Worm (Caenorhabditis elegans) whole organism, L1 larva: ENCODE results near the gene nex-4.

Experiments
- C16A3.4 ChIP-seq: fragments of 150-350 bp; optimal IDR thresholded peaks from 2 replicates; lab custom pipeline; 2014; ENCODE audit warnings: missing biosample characterization, missing genetic modification characterization
- F16B12.6 ChIP-seq: fragments of 150-350 bp; optimal IDR thresholded peaks from 2 replicates; lab custom pipeline; 2014; ENCODE audit warnings: missing biosample characterization, missing genetic modification characterization
- ama-1 ChIP-seq: fragments of 150-350 bp; optimal IDR thresholded peaks from 2 replicates; lab custom pipeline; 2014
- blmp-1 ChIP-seq: fragments of 150-350 bp; optimal IDR thresholded peaks from 2 replicates; lab custom pipeline; 2014; ENCODE audit warnings: missing biosample characterization, missing genetic modification characterization
- ceh-82 ChIP-seq, 3 experiments: fragments of 150-350 bp in 1 of 3; sonication (generic microtip) in 2 of 3; optimal IDR thresholded peaks; 2 replicates each; lab custom pipeline; 2014 to 2017; ENCODE audit warnings: missing biosample characterization in 3 of 3, missing genetic modification characterization in 3 of 3
- ceh-90 ChIP-seq: sonication (generic microtip); optimal IDR thresholded peaks from 2 replicates; lab custom pipeline; 2016; ENCODE audit warnings: missing genetic modification characterization, missing compliant biosample characterization
- dpl-1 ChIP-seq, 3 experiments: fragments of 150-350 bp in 2 of 3; sonication (generic microtip) in 1 of 3; optimal IDR thresholded peaks; 2 replicates each; lab custom pipeline; 2014 to 2017; ENCODE audit warnings: missing biosample characterization in 3 of 3, missing genetic modification characterization in 3 of 3, missing genetic modification reagents in 3 of 3
- dsc-1 ChIP-seq: sonication (generic microtip); optimal IDR thresholded peaks from 2 replicates; lab custom pipeline; 2016; ENCODE audit warnings: mild to moderate bottlenecking, missing genetic modification characterization, missing compliant biosample characterization
- efl-1 ChIP-seq, 4 experiments: fragments of 150-350 bp; optimal IDR thresholded peaks in 3 of 4; peaks in 1 of 4; 1 replicate in 1 of 4; 2 replicates in 3 of 4; lab custom pipeline; 2014; ENCODE audit warnings: missing biosample characterization in 2 of 4, missing genetic modification characterization in 2 of 4, missing genetic modification reagents in 2 of 4
- efl-3 ChIP-seq: fragments of 200-800 bp; sonication (Bioruptor generic); optimal IDR thresholded peaks from 2 replicates; lab custom pipeline; 2018; ENCODE audit warnings: mild to moderate bottlenecking, missing genetic modification characterization, missing compliant biosample characterization
- egl-27 ChIP-seq, 2 experiments: fragments of 150-350 bp in 1 of 2; sonication (generic microtip); optimal IDR thresholded peaks; 3 replicates each; lab custom pipeline; 2017 to 2018; ENCODE audit warnings: missing biosample characterization in 2 of 2, missing genetic modification characterization in 2 of 2, missing genetic modification reagents in 2 of 2
- fkh-10 ChIP-seq: sonication (generic microtip); optimal IDR thresholded peaks from 2 replicates; lab custom pipeline; 2017; ENCODE audit warnings: missing biosample characterization, missing genetic modification reagents, missing genetic modification characterization
- fkh-4 ChIP-seq: sonication (generic microtip); optimal IDR thresholded peaks from 2 replicates; lab custom pipeline; 2016; ENCODE audit warnings: missing compliant biosample characterization, missing genetic modification characterization, borderline replicate concordance
- fkh-8 ChIP-seq: sonication (generic microtip); optimal IDR thresholded peaks from 2 replicates; lab custom pipeline; 2016; ENCODE audit warnings: mild to moderate bottlenecking, missing genetic modification characterization, missing compliant biosample characterization
- grh-1 ChIP-seq: fragments of 200-800 bp; sonication (Bioruptor generic); IDR thresholded peaks from 2 replicates; pipeline ENCODE4 v1.3.6; 2022; ENCODE audit warnings: missing genetic modification reagents, missing genetic modification characterization, missing compliant biosample characterization
- hlh-17 ChIP-seq: fragments of 200-800 bp; sonication (Bioruptor generic); optimal IDR thresholded peaks from 2 replicates; lab custom pipeline; 2018; ENCODE audit warnings: missing genetic modification characterization, mild to moderate bottlenecking, missing compliant biosample characterization, moderate library complexity, borderline replicate concordance
- isw-1 ChIP-seq: fragments of 200-800 bp; sonication (Bioruptor generic); IDR thresholded peaks from 2 replicates; pipeline ENCODE4 v1.3.6; 2022; ENCODE audit warnings: missing genetic modification characterization, missing compliant biosample characterization
- jun-1 ChIP-seq: fragments of 150-350 bp; optimal IDR thresholded peaks from 2 replicates; lab custom pipeline; 2014; ENCODE audit warnings: missing biosample characterization, missing genetic modification reagents, missing genetic modification characterization
- lin-13 ChIP-seq: fragments of 150-350 bp; optimal IDR thresholded peaks from 2 replicates; lab custom pipeline; 2014; ENCODE audit warnings: missing biosample characterization, missing genetic modification reagents, missing genetic modification characterization
- lin-14 ChIP-seq: fragments of 200-800 bp; sonication (Bioruptor generic); optimal IDR thresholded peaks from 2 replicates; lab custom pipeline; 2018; ENCODE audit warnings: mild to moderate bottlenecking, missing genetic modification characterization, moderate library complexity, missing compliant biosample characterization
- lin-35 ChIP-seq, 2 experiments: fragments of 150-350 bp; optimal IDR thresholded peaks; 2 replicates each; lab custom pipeline; 2014; ENCODE audit warnings: missing biosample characterization in 2 of 2, missing genetic modification characterization in 2 of 2, missing genetic modification reagents in 2 of 2
- lin-39 ChIP-seq: fragments of 150-350 bp; optimal IDR thresholded peaks from 2 replicates; lab custom pipeline; 2014; ENCODE audit warnings: missing biosample characterization, missing genetic modification reagents, missing genetic modification characterization
- lir-3 ChIP-seq: sonication (generic microtip); optimal IDR thresholded peaks from 2 replicates; lab custom pipeline; 2016; ENCODE audit warnings: mild to moderate bottlenecking, missing genetic modification characterization, moderate library complexity, missing compliant biosample characterization; ENCODE audit not compliant: poor library complexity
- mab-9 ChIP-seq: fragments of 200-800 bp; sonication (Bioruptor generic); IDR thresholded peaks from 2 replicates; pipeline ENCODE4 v1.3.6; 2022; ENCODE audit warnings: missing genetic modification reagents, missing genetic modification characterization, missing compliant biosample characterization
- mdl-1 ChIP-seq, 2 experiments: fragments of 150-350 bp; optimal IDR thresholded peaks; 2 replicates each; lab custom pipeline; 2014 to 2017; ENCODE audit warnings: missing biosample characterization in 2 of 2, missing genetic modification characterization in 2 of 2, inconsistent platforms in 1 of 2
- nhr-11 ChIP-seq: fragments of 150-350 bp; optimal IDR thresholded peaks from 2 replicates; lab custom pipeline; 2014; ENCODE audit warnings: missing biosample characterization, missing genetic modification characterization
- nhr-12 ChIP-seq: sonication (generic microtip); optimal IDR thresholded peaks from 2 replicates; lab custom pipeline; 2017; ENCODE audit warnings: missing biosample characterization, missing genetic modification characterization
- nhr-20 ChIP-seq: sonication (generic microtip); optimal IDR thresholded peaks from 2 replicates; lab custom pipeline; 2016; ENCODE audit warnings: mild to moderate bottlenecking, missing genetic modification characterization, missing compliant biosample characterization
- nhr-237 ChIP-seq: fragments of 150-350 bp; optimal IDR thresholded peaks from 2 replicates; lab custom pipeline; 2014; ENCODE audit warnings: missing biosample characterization, missing genetic modification characterization
- nhr-28 ChIP-seq: fragments of 150-350 bp; optimal IDR thresholded peaks from 2 replicates; lab custom pipeline; 2014; ENCODE audit warnings: missing biosample characterization, missing genetic modification characterization
- nhr-47 ChIP-seq: sonication (generic microtip); optimal IDR thresholded peaks from 2 replicates; lab custom pipeline; 2016; ENCODE audit warnings: mild to moderate bottlenecking, missing genetic modification characterization, moderate library complexity, missing compliant biosample characterization
- nhr-71 ChIP-seq: sonication (generic microtip); optimal IDR thresholded peaks from 2 replicates; lab custom pipeline; 2016; ENCODE audit warnings: mild to moderate bottlenecking, missing genetic modification characterization, moderate library complexity, missing compliant biosample characterization
- nhr-84 ChIP-seq: sonication (generic microtip); optimal IDR thresholded peaks from 2 replicates; lab custom pipeline; 2017; ENCODE audit warnings: missing biosample characterization, missing genetic modification characterization
- nhr-85 ChIP-seq: sonication (generic microtip); peaks from one replicate; lab custom pipeline; 2016; ENCODE audit warnings: missing genetic modification characterization, inconsistent platforms, missing compliant biosample characterization
- nhr-90 ChIP-seq: sonication (generic microtip); optimal IDR thresholded peaks from 2 replicates; lab custom pipeline; 2016; ENCODE audit warnings: mild to moderate bottlenecking, missing genetic modification characterization, missing compliant biosample characterization; ENCODE audit not compliant: poor library complexity
- pag-3 ChIP-seq: sonication (generic microtip); optimal IDR thresholded peaks from 2 replicates; lab custom pipeline; 2017; ENCODE audit warnings: missing genetic modification characterization, mild to moderate bottlenecking, missing compliant biosample characterization, antibody characterized with exemption, borderline replicate concordance; ENCODE audit not compliant: insufficient read depth
- pax-3 ChIP-seq: fragments of 200-800 bp; sonication (Bioruptor generic); optimal IDR thresholded peaks from 2 replicates; lab custom pipeline; 2018; ENCODE audit warnings: mild to moderate bottlenecking, missing genetic modification characterization, moderate library complexity, missing compliant biosample characterization
- rnt-1 ChIP-seq: sonication (generic microtip); optimal IDR thresholded peaks from 2 replicates; lab custom pipeline; 2016; ENCODE audit warnings: mild to moderate bottlenecking, missing genetic modification characterization, moderate library complexity, missing compliant biosample characterization
- snpc-4 ChIP-seq: fragments of 150-350 bp; optimal IDR thresholded peaks from 2 replicates; lab custom pipeline; 2014; ENCODE audit warnings: missing biosample characterization, missing genetic modification characterization
- snu-23 ChIP-seq: sonication (generic microtip); optimal IDR thresholded peaks from 2 replicates; lab custom pipeline; 2016; ENCODE audit warnings: missing genetic modification characterization, missing compliant biosample characterization
- sptf-1 ChIP-seq: fragments of 150-350 bp; optimal IDR thresholded peaks from 2 replicates; lab custom pipeline; 2014; ENCODE audit warnings: missing biosample characterization, missing genetic modification characterization
- swsn-7 ChIP-seq: sonication (generic microtip); optimal IDR thresholded peaks from 2 replicates; lab custom pipeline; 2016; ENCODE audit warnings: missing genetic modification characterization, missing compliant biosample characterization
- tbx-2 ChIP-seq: sonication (generic microtip); optimal IDR thresholded peaks from 2 replicates; lab custom pipeline; 2016; ENCODE audit warnings: missing genetic modification characterization, missing compliant biosample characterization
- unc-130 ChIP-seq: fragments of 150-350 bp; optimal IDR thresholded peaks from 2 replicates; lab custom pipeline; 2017; ENCODE audit warnings: missing biosample characterization, missing genetic modification characterization, inconsistent platforms
- unc-30 ChIP-seq: sonication (generic microtip); optimal IDR thresholded peaks from 2 replicates; lab custom pipeline; 2017; ENCODE audit warnings: missing biosample characterization, missing genetic modification characterization
- unc-86 ChIP-seq: sonication (generic microtip); optimal IDR thresholded peaks from 2 replicates; lab custom pipeline; 2016; ENCODE audit warnings: missing genetic modification characterization, missing compliant biosample characterization
- unc-98 ChIP-seq: fragments of 200-800 bp; sonication (Bioruptor generic); IDR thresholded peaks from 2 replicates; pipeline ENCODE4 v1.3.6; 2022; ENCODE audit warnings: missing genetic modification characterization, missing compliant biosample characterization
- xbp-1 ChIP-seq: sonication (generic microtip); optimal IDR thresholded peaks from 2 replicates; lab custom pipeline; 2016; ENCODE audit warnings: missing genetic modification characterization, missing compliant biosample characterization
- zip-4 ChIP-seq: fragments of 200-800 bp; sonication (Bioruptor generic); optimal IDR thresholded peaks from 2 replicates; lab custom pipeline; 2018; ENCODE audit warnings: mild to moderate bottlenecking, missing genetic modification characterization, moderate library complexity, missing compliant biosample characterization

nex-4 gene

ce11 chrV:4842544-4842943, 8.7 kb upstream of the nex-4 start, which contains the start of the genes cwp-2 and cwp-3:
Gene cwp-2, minus strand, starts transcription at chrV:4842644.
Gene cwp-3, plus strand, starts transcription at chrV:4842836.
- TF ChIP-seq isw-1 (no peak), lin-13 (no peak), egl-27 (tag; optimal IDR thresholded peaks at IDR 0.05; lab: Kevin White, UChicago) (no peak), fkh-10 (GFP tag; lab: Kevin White, UChicago) (no peak), unc-30 (tag; lab: Kevin White, UChicago) (no peak), xbp-1 (tag; lab: Kevin White, UChicago) (no peak), grh-1 (GFP tag; lab: Robert Waterston, UW) (no peak), nhr-11 (no peak), nhr-28 (tag; lab: Kevin White, UChicago) (no peak), mab-9 (no peak)
- TF ChIP-seq, all 84 proteins: peak for 0

ce11 chrV:4844591-4844990, 6.6 kb upstream of the nex-4 start, which contains the start of gene abhd-5.2:
Gene abhd-5.2, plus strand, starts transcription at chrV:4844685.
- no peak for TF ChIP-seq blmp-1 (tag; lab: Kevin White, UChicago)
- TF ChIP-seq fkh-4, result no peak
- peak; percentile 57 for TF ChIP-seq fkh-8 (tag; lab: Kevin White, UChicago)
- TF ChIP-seq jun-1 (tag; lab: Kevin White, UChicago), result peak; percentile 32
- TF ChIP-seq ceh-82 (tag; optimal IDR thresholded peaks at IDR 0.05; lab: Kevin White, UChicago), result peak; percentile 48 to 78 (median 65)
- peak in 1 of 2 experiments; percentile 59 for TF ChIP-seq mdl-1 (tag; optimal IDR thresholded peaks at IDR 0.05; lab: Kevin White, UChicago)
- peak; percentile 63 for TF ChIP-seq nhr-237 (tag; lab: Kevin White, UChicago)
- TF ChIP-seq snpc-4, result peak; percentile 20
- no peak for TF ChIP-seq unc-98 (GFP tag; lab: Robert Waterston, UW)
- peak; percentile 93 for TF ChIP-seq nhr-84 (tag; lab: Kevin White, UChicago)
- TF ChIP-seq hlh-17 (GFP tag; lab: Kevin White, UChicago), result no peak
- peak; percentile 97 for TF ChIP-seq zip-4
- TF ChIP-seq nhr-11, result peak; percentile 43
- peak; percentile 7 for TF ChIP-seq dsc-1 (tag; lab: Kevin White, UChicago)
- peak; percentile 55 to 60 for TF ChIP-seq efl-1 (optimal IDR thresholded peaks at IDR 0.05; lab: Kevin White, UChicago)
- TF ChIP-seq efl-1 (GFP tag; optimal IDR thresholded peaks at IDR 0.05 in 1 of 2; lab: Kevin White, UChicago), result peak in 1 of 2 experiments; percentile 50
- peak; percentile 53 for TF ChIP-seq rnt-1 (tag; lab: Kevin White, UChicago)
- no peak for TF ChIP-seq lin-39 (tag; lab: Kevin White, UChicago)
- peak; percentile 16 for TF ChIP-seq nhr-85 (tag; lab: Kevin White, UChicago)
- peak; percentile 35 to 52 (median 38) for TF ChIP-seq dpl-1 (GFP tag; optimal IDR thresholded peaks at IDR 0.05; lab: Kevin White, UChicago)
- TF ChIP-seq unc-130 (tag; lab: Kevin White, UChicago), result peak; percentile 14
- TF ChIP-seq nhr-12 (tag; lab: Kevin White, UChicago), result no peak
- TF ChIP-seq sptf-1 (tag; lab: Kevin White, UChicago), result no peak
- peak; percentile 70 for TF ChIP-seq nhr-20 (tag; lab: Kevin White, UChicago)
- TF ChIP-seq nhr-28 (tag; lab: Kevin White, UChicago), result peak; percentile 53
- no peak for TF ChIP-seq ama-1
- TF ChIP-seq mab-9, result no peak
- TF ChIP-seq snu-23, result peak; percentile 78
- TF ChIP-seq C16A3.4 (tag; lab: Kevin White, UChicago), result peak; percentile 9
- TF ChIP-seq efl-3 (GFP tag; lab: Kevin White, UChicago), result no peak
- peak; percentile 35 for TF ChIP-seq tbx-2
- TF ChIP-seq isw-1, result peak; percentile 39
- TF ChIP-seq pag-3, result no peak
- no peak for TF ChIP-seq lir-3
- peak; percentile 32 for TF ChIP-seq swsn-7 (tag; lab: Kevin White, UChicago)
- TF ChIP-seq F16B12.6 (tag; lab: Kevin White, UChicago), result peak; percentile 12
- TF ChIP-seq nhr-71 (tag; lab: Kevin White, UChicago), result peak; percentile 79
- no peak for TF ChIP-seq grh-1 (GFP tag; lab: Robert Waterston, UW)
- TF ChIP-seq nhr-90 (tag; lab: Kevin White, UChicago), result peak; percentile 21
- peak; percentile 15 for TF ChIP-seq unc-86 (tag; lab: Kevin White, UChicago)
- peak; percentile 46 to 76 for TF ChIP-seq lin-35 (GFP tag; optimal IDR thresholded peaks at IDR 0.05; lab: Kevin White, UChicago)
- TF ChIP-seq lin-14 (GFP tag; lab: Kevin White, UChicago), result peak; percentile 89
- TF ChIP-seq xbp-1 (tag; lab: Kevin White, UChicago), result peak; percentile 14
- TF ChIP-seq nhr-47 (tag; lab: Kevin White, UChicago), result peak; percentile 50
- no peak for TF ChIP-seq ceh-90 (tag; lab: Kevin White, UChicago)
- no peak for TF ChIP-seq pax-3
